Fruit fly (Drosophila melanogaster) whole organism, embryonic: Measurements from ENCODE around the gene Atg8b.

Source experiments
- CG10147 ChIP-seq: fragments of 200-800 bp; sonication (Bioruptor generic); optimal IDR thresholded peaks from 2 replicates; lab custom pipeline; 2019; ENCODE audit warnings: missing biosample characterization, mild to moderate bottlenecking, missing genetic modification characterization, moderate library complexity
- CG10654 ChIP-seq: fragments of 200-800 bp; sonication (Bioruptor generic); optimal IDR thresholded peaks from 2 replicates; lab custom pipeline; 2016; ENCODE audit warnings: missing biosample characterization, missing genetic modification characterization
- CG12155 ChIP-seq: fragments of 200-800 bp; sonication (Bioruptor generic); optimal IDR thresholded peaks from 3 replicates; lab custom pipeline; 2016; ENCODE audit warnings: missing biosample characterization, missing genetic modification characterization
- CG12219 ChIP-seq: fragments of 200-800 bp; sonication (Bioruptor generic); optimal IDR thresholded peaks from 3 replicates; lab custom pipeline; 2018; ENCODE audit warnings: missing biosample characterization, mild to moderate bottlenecking, missing genetic modification characterization
- CG13296 ChIP-seq: fragments of 200-800 bp; sonication (Bioruptor generic); optimal IDR thresholded peaks from 3 replicates; lab custom pipeline; 2018; ENCODE audit warnings: missing biosample characterization, mild to moderate bottlenecking, missing genetic modification characterization
- CG14965 ChIP-seq: fragments of 200-800 bp; sonication (Bioruptor generic); optimal IDR thresholded peaks from 2 replicates; lab custom pipeline; 2016; ENCODE audit warnings: missing biosample characterization, missing genetic modification characterization, borderline replicate concordance
- CG15269 ChIP-seq: fragments of 200-800 bp; sonication (Bioruptor generic); optimal IDR thresholded peaks from 2 replicates; lab custom pipeline; 2018; ENCODE audit warnings: missing biosample characterization, mild to moderate bottlenecking, missing genetic modification characterization, moderate library complexity
- CG16863 ChIP-seq: fragments of 200-800 bp; sonication (Bioruptor generic); optimal IDR thresholded peaks from 3 replicates; lab custom pipeline; 2016; ENCODE audit warnings: missing biosample characterization, missing genetic modification characterization
- CG17829 ChIP-seq: fragments of 200-800 bp; optimal IDR thresholded peaks from 2 replicates; lab custom pipeline; 2019; ENCODE audit warnings: missing biosample characterization, mild to moderate bottlenecking, missing genetic modification characterization, moderate library complexity
- CG18011 ChIP-seq: fragments of 200-800 bp; sonication (Bioruptor generic); optimal IDR thresholded peaks from 2 replicates; lab custom pipeline; 2017; ENCODE audit warnings: missing biosample characterization, missing genetic modification characterization, mild to moderate bottlenecking, moderate library complexity, missing genotype
- CG18764 ChIP-seq: fragments of 200-800 bp; sonication (Bioruptor generic); optimal IDR thresholded peaks from 3 replicates; lab custom pipeline; 2016; ENCODE audit warnings: missing biosample characterization, missing genetic modification characterization
- CG2129 ChIP-seq: fragments of 200-800 bp; sonication (Bioruptor generic); IDR thresholded peaks from 2 replicates; pipeline ENCODE4 v1.3.6; 2022; ENCODE audit warnings: missing biosample characterization, missing genetic modification characterization; ENCODE audit not compliant: partially characterized antibody
- CG30403 ChIP-seq: fragments of 200-800 bp; sonication (Bioruptor generic); optimal IDR thresholded peaks from 3 replicates; lab custom pipeline; 2016; ENCODE audit warnings: missing biosample characterization, missing genetic modification characterization
- CG3281 ChIP-seq: fragments of 200-800 bp; sonication (Bioruptor generic); optimal IDR thresholded peaks from 3 replicates; lab custom pipeline; 2017; ENCODE audit warnings: missing biosample characterization, mild to moderate bottlenecking, missing genetic modification characterization
- CG33213 ChIP-seq: fragments of 200-800 bp; sonication (Bioruptor generic); optimal IDR thresholded peaks from 3 replicates; lab custom pipeline; 2016; ENCODE audit warnings: missing biosample characterization, missing genetic modification characterization
- CG3726 ChIP-seq: fragments of 200-800 bp; sonication (Bioruptor generic); IDR thresholded peaks from 3 replicates; pipeline ENCODE4, ENCODE4 v1.3.6; 2022; ENCODE audit warnings: missing biosample characterization, missing genetic modification characterization
- CG7786 ChIP-seq: fragments of 200-800 bp; sonication (Bioruptor generic); optimal IDR thresholded peaks from 2 replicates; lab custom pipeline; 2016; ENCODE audit warnings: missing biosample characterization, missing genetic modification characterization
- CG8388 ChIP-seq: fragments of 200-800 bp; sonication (Bioruptor generic); optimal IDR thresholded peaks from 2 replicates; lab custom pipeline; 2019; ENCODE audit warnings: missing biosample characterization, mild to moderate bottlenecking, missing genetic modification characterization, moderate library complexity
- CG8765 ChIP-seq: fragments of 200-800 bp; sonication (Bioruptor generic); IDR thresholded peaks from 2 replicates; pipeline ENCODE4 v1.3.6; 2022; ENCODE audit warnings: missing biosample characterization, missing genetic modification characterization
- Doc2 ChIP-seq: fragments of 200-800 bp; sonication (Bioruptor generic); IDR thresholded peaks from 2 replicates; pipeline ENCODE4 v1.3.6; 2022; ENCODE audit warnings: missing biosample characterization, missing genetic modification characterization
- Dref ChIP-seq: fragments of 200-800 bp; sonication (Bioruptor generic); IDR thresholded peaks from 2 replicates; pipeline ENCODE4 v1.3.6; 2022; ENCODE audit warnings: missing biosample characterization, missing genetic modification characterization
- Fer3 ChIP-seq: fragments of 200-800 bp; sonication (Bioruptor generic); optimal IDR thresholded peaks from 2 replicates; lab custom pipeline; 2018; ENCODE audit warnings: missing biosample characterization, mild to moderate bottlenecking, missing genetic modification characterization, moderate library complexity
- H2.0 ChIP-seq: fragments of 200-800 bp; sonication (Bioruptor generic); IDR thresholded peaks from 2 replicates; pipeline ENCODE4 v1.3.6; 2022; ENCODE audit warnings: missing biosample characterization, missing genetic modification characterization
- HLH3B ChIP-seq: fragments of 200-800 bp; sonication (Bioruptor generic); IDR thresholded peaks from 2 replicates; pipeline ENCODE4 v1.3.6; 2022; ENCODE audit warnings: missing biosample characterization, missing genetic modification characterization
- Hr78 ChIP-seq, 2 experiments: fragments of 200-800 bp in 1 of 2; fragments of >200 bp in 1 of 2; sonication (Bioruptor generic) in 1 of 2; optimal IDR thresholded peaks; 2 replicates each; lab custom pipeline; 2017 to 2019; ENCODE audit warnings: missing biosample characterization in 2 of 2, missing genetic modification characterization in 2 of 2, mild to moderate bottlenecking in 1 of 2, moderate library complexity in 1 of 2
- Mes4 ChIP-seq: fragments of 200-800 bp; sonication (Bioruptor generic); optimal IDR thresholded peaks from 2 replicates; lab custom pipeline; 2016; ENCODE audit warnings: missing biosample characterization, missing genetic modification characterization
- NC2β ChIP-seq: fragments of 200-800 bp; sonication (Bioruptor generic); optimal IDR thresholded peaks from 2 replicates; lab custom pipeline; 2016; ENCODE audit warnings: missing biosample characterization, missing genetic modification characterization
- Nf-YB ChIP-seq: fragments of 200-800 bp; sonication (Bioruptor generic); optimal IDR thresholded peaks from 3 replicates; lab custom pipeline; 2019; ENCODE audit warnings: missing biosample characterization, mild to moderate bottlenecking, missing genetic modification characterization, moderate library complexity
- PHDP ChIP-seq: fragments of 200-800 bp; sonication (Bioruptor generic); optimal IDR thresholded peaks from 3 replicates; lab custom pipeline; 2018; ENCODE audit warnings: missing biosample characterization, mild to moderate bottlenecking, missing genetic modification characterization, moderate library complexity
- Pdp1 ChIP-seq, 2 experiments: fragments of 200-800 bp; sonication (Bioruptor generic); optimal IDR thresholded peaks; 3 replicates each; lab custom pipeline; 2016; ENCODE audit warnings: missing biosample characterization in 2 of 2, missing genetic modification characterization in 2 of 2, mild to moderate bottlenecking in 1 of 2, moderate library complexity in 1 of 2
- Ravus ChIP-seq: fragments of 200-800 bp; sonication (Bioruptor generic); IDR thresholded peaks from 2 replicates; pipeline ENCODE4 v1.3.6; 2022; ENCODE audit warnings: missing biosample characterization, missing genetic modification characterization
- Sry-δ ChIP-seq: fragments of 200-800 bp; sonication (Bioruptor generic); optimal IDR thresholded peaks from 2 replicates; lab custom pipeline; 2016; ENCODE audit warnings: missing biosample characterization, missing genetic modification characterization
- Stat92E ChIP-seq, 3 experiments: fragments of >200 bp in 2 of 3; fragments of 200-800 bp in 1 of 3; sonication (Bioruptor generic) in 1 of 3; optimal IDR thresholded peaks; 2 replicates each; lab custom pipeline; 2017 to 2019; ENCODE audit warnings: missing biosample characterization in 3 of 3, missing genetic modification characterization in 3 of 3, mild to moderate bottlenecking in 1 of 3, moderate library complexity in 1 of 3
- ab ChIP-seq: fragments of 200-800 bp; sonication (Bioruptor generic); optimal IDR thresholded peaks from 2 replicates; lab custom pipeline; 2016; ENCODE audit warnings: missing biosample characterization, missing genetic modification characterization
- ara ChIP-seq: fragments of 200-800 bp; sonication (Bioruptor generic); IDR thresholded peaks from 2 replicates; pipeline ENCODE4 v1.3.6; 2022; ENCODE audit warnings: missing biosample characterization, missing genetic modification characterization
- cas ChIP-seq: fragments of 200-800 bp; sonication (Bioruptor generic); IDR thresholded peaks from 2 replicates; pipeline ENCODE4 v1.3.6; 2022; ENCODE audit warnings: missing biosample characterization, missing genetic modification characterization
- caup ChIP-seq: fragments of 200-800 bp; sonication (Bioruptor generic); optimal IDR thresholded peaks from 3 replicates; lab custom pipeline; 2017; ENCODE audit warnings: missing biosample characterization, mild to moderate bottlenecking, missing genetic modification characterization, moderate library complexity; ENCODE audit not compliant: severe bottlenecking
- cg ChIP-seq: fragments of 200-800 bp; sonication (Bioruptor generic); optimal IDR thresholded peaks from 3 replicates; lab custom pipeline; 2019; ENCODE audit warnings: missing biosample characterization, mild to moderate bottlenecking, missing genetic modification characterization, moderate library complexity
- ci ChIP-seq: fragments of 200-800 bp; sonication (Bioruptor generic); IDR thresholded peaks from 3 replicates; pipeline ENCODE4 v1.3.6; 2022; ENCODE audit warnings: missing biosample characterization, missing genetic modification characterization
- dysf ChIP-seq: fragments of 200-800 bp; sonication (Bioruptor generic); IDR thresholded peaks from 3 replicates; pipeline ENCODE4 v1.3.6; 2022; ENCODE audit warnings: missing biosample characterization, missing genetic modification characterization
- eyg ChIP-seq: fragments of 200-800 bp; sonication (Bioruptor generic); optimal IDR thresholded peaks from 3 replicates; lab custom pipeline; 2016; ENCODE audit warnings: missing biosample characterization, missing genetic modification characterization
- h ChIP-seq: fragments of >200 bp; optimal IDR thresholded peaks from 2 replicates; lab custom pipeline; 2017
- hth ChIP-seq: fragments of >200 bp; optimal IDR thresholded peaks from 2 replicates; lab custom pipeline; 2017; ENCODE audit warnings: inconsistent platforms
- inv ChIP-seq: fragments of 200-800 bp; sonication (Bioruptor generic); IDR thresholded peaks from 2 replicates; pipeline ENCODE4 v1.3.6; 2022; ENCODE audit warnings: missing biosample characterization, missing genetic modification characterization; ENCODE audit not compliant: partially characterized antibody
- klu ChIP-seq: fragments of 200-800 bp; sonication (Bioruptor generic); IDR thresholded peaks from 2 replicates; pipeline ENCODE4 v1.3.6; 2022; ENCODE audit warnings: missing biosample characterization, missing genetic modification characterization
- onecut ChIP-seq: fragments of 200-800 bp; sonication (Bioruptor generic); IDR thresholded peaks from 2 replicates; pipeline ENCODE4 v1.3.6; 2022; ENCODE audit warnings: missing biosample characterization, missing genetic modification characterization
- pita ChIP-seq: fragments of 200-800 bp; sonication (Bioruptor generic); optimal IDR thresholded peaks from 2 replicates; lab custom pipeline; 2017; ENCODE audit warnings: missing biosample characterization, mild to moderate bottlenecking, missing genetic modification characterization
- pzg ChIP-seq: fragments of 200-800 bp; sonication (Bioruptor generic); optimal IDR thresholded peaks from 3 replicates; lab custom pipeline; 2018; ENCODE audit warnings: missing biosample characterization, mild to moderate bottlenecking, missing genetic modification characterization, moderate library complexity
- stwl ChIP-seq: fragments of 200-800 bp; sonication (Bioruptor generic); optimal IDR thresholded peaks from 3 replicates; lab custom pipeline; 2018; ENCODE audit warnings: missing biosample characterization, mild to moderate bottlenecking, missing genetic modification characterization, moderate library complexity
- tna ChIP-seq: fragments of 200-800 bp; sonication (Bioruptor generic); IDR thresholded peaks from 2 replicates; pipeline ENCODE4 v1.3.6; 2022; ENCODE audit warnings: missing biosample characterization, missing genetic modification characterization; ENCODE audit not compliant: partially characterized antibody
- trh ChIP-seq: fragments of 200-800 bp; sonication (Bioruptor generic); optimal IDR thresholded peaks from 2 replicates; lab custom pipeline; 2016; ENCODE audit warnings: missing biosample characterization, missing genetic modification characterization

Gene Atg8b

dm6 chr3R:17682244-17682773 is 42.6 kb downstream of the Atg8b start, which contains the start of the genes alt and CG7655 (continued):
- TF ChIP-seq caup (peak; percentile 27), CG18011 (GFP tag; lab: Kevin White, UChicago) (no peak), CG8388 (GFP tag; lab: Kevin White, UChicago) (no peak), CG30403 (no peak), cas (GFP tag; lab: Robert Waterston, UW) (no peak), eyg (GFP tag; lab: Kevin White, UChicago) (no peak), Hr78 (GFP tag; optimal IDR thresholded peaks at IDR 0.05; lab: Kevin White, UChicago) (no peak), HLH3B (GFP tag; lab: Robert Waterston, UW) (no peak), Mes4 (no peak), ci (GFP tag; lab: Robert Waterston, UW) (no peak), CG15269 (tag; lab: Kevin White, UChicago) (no peak), onecut (GFP tag; lab: Robert Waterston, UW) (no peak), CG10147 (GFP tag; lab: Kevin White, UChicago) (no peak), NC2β (GFP tag; lab: Kevin White, UChicago) (peak; percentile 64), CG12219 (GFP tag; lab: Kevin White, UChicago) (no peak), pzg (peak; percentile 100), Pdp1 (GFP tag; optimal IDR thresholded peaks at IDR 0.05; lab: Kevin White, UChicago) (peak in 1 of 2 experiments; percentile 83), CG3726 (GFP tag; lab: Robert Waterston, UW) (no peak), klu (GFP tag; lab: Robert Waterston, UW) (no peak), CG12155 (GFP tag; lab: Kevin White, UChicago) (peak; percentile 10), Fer3 (tag; lab: Kevin White, UChicago) (no peak), CG16863 (GFP tag; lab: Kevin White, UChicago) (no peak), H2.0 (GFP tag; lab: Robert Waterston, UW) (no peak), stwl (tag; lab: Kevin White, UChicago) (peak; percentile 66), CG2129 (GFP tag; lab: Robert Waterston, UW) (no peak), CG10654 (no peak), CG33213 (peak; percentile 90), cg (peak; percentile 85), CG14965 (no peak), CG7786 (GFP tag; lab: Kevin White, UChicago) (peak; percentile 9), Nf-YB (GFP tag; lab: Kevin White, UChicago) (no peak), CG3281 (GFP tag; lab: Kevin White, UChicago) (no peak), Ravus (GFP tag; lab: Robert Waterston, UW) (no peak), pita (peak; percentile 99), inv (no peak), PHDP (tag; lab: Kevin White, UChicago) (no peak), Stat92E (GFP tag; optimal IDR thresholded peaks at IDR 0.05; lab: Kevin White, UChicago) (peak in 1 of 3 experiments; percentile 62), ab (GFP tag; lab: Kevin White, UChicago) (no peak), hth (lab: Kevin White, UChicago) (no peak), CG18764 (GFP tag; lab: Kevin White, UChicago) (no peak), Dref (GFP tag; lab: Robert Waterston, UW) (no peak), dysf (GFP tag; lab: Robert Waterston, UW) (no peak), Doc2 (no peak), CG17829 (tag; lab: Kevin White, UChicago) (peak; percentile 73), h (lab: Kevin White, UChicago) (no peak), CG13296 (GFP tag; lab: Kevin White, UChicago) (no peak), Sry-δ (GFP tag; lab: Kevin White, UChicago) (peak; percentile 74), trh (no peak), CG8765 (GFP tag; lab: Robert Waterston, UW) (no peak), tna (GFP tag; lab: Robert Waterston, UW) (no peak), ara (GFP tag; lab: Robert Waterston, UW) (no peak)
